Fruit fly (Drosophila melanogaster) whole organism, pupa: ENCODE data around the gene COX4.

Source experiments
- CG12605 ChIP-seq: fragments of 200-800 bp; sonication (Bioruptor generic); IDR thresholded peaks from 2 replicates; pipeline ENCODE4 v1.3.6; 2022; ENCODE audit warnings: missing biosample characterization, missing genetic modification characterization
- CG13204 ChIP-seq: fragments of 200-800 bp; sonication (Bioruptor generic); optimal IDR thresholded peaks from 2 replicates; lab custom pipeline; 2018; ENCODE audit warnings: missing biosample characterization, mild to moderate bottlenecking, missing genetic modification characterization, moderate library complexity
- CG15710 ChIP-seq: fragments of 200-800 bp; sonication (Bioruptor generic); optimal IDR thresholded peaks from 2 replicates; lab custom pipeline; 2018; ENCODE audit warnings: missing biosample characterization, mild to moderate bottlenecking, missing genetic modification characterization, moderate library complexity
- CG17806 ChIP-seq: fragments of 200-800 bp; sonication (Bioruptor generic); optimal IDR thresholded peaks from 2 replicates; lab custom pipeline; 2018; ENCODE audit warnings: missing biosample characterization, mild to moderate bottlenecking, missing genetic modification characterization, moderate library complexity
- CG8159 ChIP-seq: fragments of 200-800 bp; sonication (Bioruptor generic); optimal IDR thresholded peaks from 3 replicates; lab custom pipeline; 2018; ENCODE audit warnings: missing biosample characterization, mild to moderate bottlenecking, missing genetic modification characterization, moderate library complexity
- CG8301 ChIP-seq: fragments of 200-800 bp; sonication (Bioruptor generic); optimal IDR thresholded peaks from 2 replicates; lab custom pipeline; 2018; ENCODE audit warnings: missing biosample characterization, mild to moderate bottlenecking, missing genetic modification characterization
- CG9948 ChIP-seq: fragments of 200-800 bp; sonication (Bioruptor generic); optimal IDR thresholded peaks from 2 replicates; lab custom pipeline; 2018; ENCODE audit warnings: missing biosample characterization, mild to moderate bottlenecking, missing genetic modification characterization, moderate library complexity
- Pif1A ChIP-seq: fragments of 200-800 bp; sonication (Bioruptor generic); optimal IDR thresholded peaks from 3 replicates; lab custom pipeline; 2016; ENCODE audit warnings: missing biosample characterization, missing genetic modification characterization
- Snoo ChIP-seq: fragments of 200-800 bp; sonication (Bioruptor generic); optimal IDR thresholded peaks from 3 replicates; lab custom pipeline; 2017; ENCODE audit warnings: missing biosample characterization, mild to moderate bottlenecking, missing genetic modification characterization, inconsistent platforms
- fd96Ca ChIP-seq: fragments of 200-800 bp; sonication (Bioruptor generic); IDR thresholded peaks from 3 replicates; pipeline ENCODE4 v1.3.6; 2022; ENCODE audit warnings: missing biosample characterization, missing genetic modification characterization
- gl ChIP-seq: fragments of 200-800 bp; sonication (Bioruptor generic); optimal IDR thresholded peaks from 2 replicates; lab custom pipeline; 2018; ENCODE audit warnings: missing biosample characterization, mild to moderate bottlenecking, missing genetic modification characterization
- rn ChIP-seq: fragments of 200-800 bp; sonication (Bioruptor generic); IDR thresholded peaks from 2 replicates; pipeline ENCODE4 v1.3.6; 2022; ENCODE audit warnings: missing biosample characterization, missing genetic modification characterization

- no peak; the same call in 1 of the 2 replicates for TF ChIP-seq CG12605 (GFP tag; lab: Robert Waterston, UW)
- TF ChIP-seq fd96Ca = 0 out of 3 replicates have a peak, but pooled peaks have one; percentile 30
- TF ChIP-seq CG8301 (tag; lab: Kevin White, UChicago) = no peak
- TF ChIP-seq Snoo = no peak
- no peak for TF ChIP-seq CG15710
- no peak for TF ChIP-seq gl (tag; lab: Kevin White, UChicago)
- TF ChIP-seq CG9948 (tag; lab: Kevin White, UChicago) = no peak
- no peak for TF ChIP-seq CG8159
- no peak for TF ChIP-seq rn (GFP tag; lab: Robert Waterston, UW)
- TF ChIP-seq CG13204 (GFP tag; lab: Kevin White, UChicago) = no peak
- TF ChIP-seq CG17806 (tag; lab: Kevin White, UChicago) = no peak
- no peak for TF ChIP-seq Pif1A (GFP tag; lab: Kevin White, UChicago)
Measured at dm6 chr2L:19917860-19918259, 40.7 kb upstream of the COX4 start.
